Fruit fly (Drosophila melanogaster) whole organism, wandering third instar larva: Measurements from ENCODE around the gene NitFhit.

ENCODE experiments used
- Abd-B ChIP-seq: fragments of >200 bp; optimal IDR thresholded peaks from 2 replicates; lab custom pipeline; 2017; ENCODE audit warnings: missing biosample characterization, missing genetic modification characterization
- CrebA ChIP-seq: fragments of 200-800 bp; sonication (Bioruptor generic); optimal IDR thresholded peaks from 2 replicates; lab custom pipeline; 2016; ENCODE audit warnings: missing biosample characterization, mild to moderate bottlenecking, missing genetic modification characterization, borderline replicate concordance
- Dfd ChIP-seq: fragments of >200 bp; optimal IDR thresholded peaks from 2 replicates; lab custom pipeline; 2017; ENCODE audit warnings: missing biosample characterization, missing genetic modification characterization
- Dif ChIP-seq: fragments of 200-275, 200-300 bp; sonication (Bioruptor generic); optimal IDR thresholded peaks from 2 replicates; lab custom pipeline; 2018; ENCODE audit warnings: missing biosample characterization, missing genetic modification characterization; ENCODE audit not compliant: partially characterized antibody
- GATAd ChIP-seq: sonication (Bioruptor generic); optimal IDR thresholded peaks from 2 replicates; lab custom pipeline; 2016; ENCODE audit warnings: missing biosample characterization, missing genetic modification characterization
- HLH106 ChIP-seq: fragments of 200-800 bp; optimal IDR thresholded peaks from 3 replicates; lab custom pipeline; 2019; ENCODE audit warnings: missing biosample characterization, mild to moderate bottlenecking, missing genetic modification characterization, moderate library complexity
- Hnf4 ChIP-seq: fragments of 200-800 bp; sonication (Bioruptor generic); optimal IDR thresholded peaks from 2 replicates; lab custom pipeline; 2016; ENCODE audit warnings: missing biosample characterization, mild to moderate bottlenecking, missing genetic modification characterization
- Hr78 ChIP-seq: fragments of >200 bp; optimal IDR thresholded peaks from 2 replicates; lab custom pipeline; 2017; ENCODE audit warnings: missing biosample characterization, missing genetic modification characterization
- Hr83 ChIP-seq: fragments of 200-300 bp; sonication (Bioruptor generic); optimal IDR thresholded peaks from 2 replicates; lab custom pipeline; 2016; ENCODE audit warnings: missing biosample characterization, mild to moderate bottlenecking, missing genetic modification characterization, moderate library complexity; ENCODE audit not compliant: poor library complexity, severe bottlenecking
- Jra ChIP-seq: sonication (Bioruptor generic); optimal IDR thresholded peaks from 2 replicates; lab custom pipeline; 2016; ENCODE audit warnings: missing biosample characterization, missing genetic modification characterization
- Mio ChIP-seq: sonication (Bioruptor generic); optimal IDR thresholded peaks from 2 replicates; lab custom pipeline; 2016; ENCODE audit warnings: missing biosample characterization, missing genetic modification characterization
- Myc ChIP-seq: fragments of >200 bp; optimal IDR thresholded peaks from 2 replicates; lab custom pipeline; 2017
- N ChIP-seq: fragments of >200 bp; optimal IDR thresholded peaks from 2 replicates; lab custom pipeline; 2018; ENCODE audit warnings: missing biosample characterization, missing external identifiers, missing genetic modification characterization
- OdsH ChIP-seq: fragments of 200-800 bp; sonication (Bioruptor generic); optimal IDR thresholded peaks from 2 replicates; lab custom pipeline; 2016; ENCODE audit warnings: missing biosample characterization, mild to moderate bottlenecking, missing genetic modification characterization
- Rel ChIP-seq, 2 experiments: fragments of 200-800 bp; sonication (Bioruptor generic) in 1 of 2; optimal IDR thresholded peaks; 2 replicates in 1 of 2; 3 replicates in 1 of 2; lab custom pipeline; 2016 to 2019; ENCODE audit warnings: mild to moderate bottlenecking in 2 of 2, missing biosample characterization in 2 of 2, missing genetic modification characterization in 2 of 2, moderate library complexity in 1 of 2
- Sp1 ChIP-seq: fragments of 200-800 bp; sonication (Bioruptor generic); optimal IDR thresholded peaks from 3 replicates; lab custom pipeline; 2019; ENCODE audit warnings: missing biosample characterization, mild to moderate bottlenecking, missing genetic modification characterization, moderate library complexity
- Vsx2 ChIP-seq: fragments of 200-300, 225-300 bp; sonication (Bioruptor generic); optimal IDR thresholded peaks from 2 replicates; lab custom pipeline; 2018; ENCODE audit warnings: missing biosample characterization, missing genetic modification characterization; ENCODE audit not compliant: partially characterized antibody
- br ChIP-seq: fragments of 200-800 bp; sonication (Bioruptor generic); optimal IDR thresholded peaks from 2 replicates; lab custom pipeline; 2016; ENCODE audit warnings: missing biosample characterization, missing genetic modification characterization
- brk ChIP-seq: fragments of 200-800 bp; sonication (Bioruptor generic); optimal IDR thresholded peaks from 2 replicates; lab custom pipeline; 2016; ENCODE audit warnings: missing biosample characterization, mild to moderate bottlenecking, missing genetic modification characterization
- dl ChIP-seq, 2 experiments: fragments of 175-275, 200-275 bp in 1 of 2; fragments of 200-275 bp in 1 of 2; sonication (Bioruptor generic); optimal IDR thresholded peaks; lab custom pipeline; 2018; ENCODE audit warnings: mild to moderate bottlenecking in 2 of 2, missing biosample characterization in 2 of 2, missing genetic modification characterization in 2 of 2, moderate library complexity in 2 of 2; ENCODE audit not compliant: partially characterized antibody in 2 of 2, insufficient read depth in 1 of 2
- dsf ChIP-seq: sonication (Bioruptor generic); optimal IDR thresholded peaks from 2 replicates; lab custom pipeline; 2016; ENCODE audit warnings: missing biosample characterization, missing genetic modification characterization, borderline replicate concordance
- foxo ChIP-seq, 2 experiments: fragments of 200-800 bp; sonication (Bioruptor generic); optimal IDR thresholded peaks; 2 replicates in 1 of 2; 3 replicates in 1 of 2; lab custom pipeline; 2016 to 2017; ENCODE audit warnings: missing biosample characterization in 2 of 2, missing genetic modification characterization in 2 of 2
- h ChIP-seq: fragments of 200-800 bp; sonication (Bioruptor generic); optimal IDR thresholded peaks from 3 replicates; lab custom pipeline; 2016; ENCODE audit warnings: missing biosample characterization, mild to moderate bottlenecking, missing genetic modification characterization
- jim ChIP-seq: fragments of 175-275, 200-325 bp; sonication (Bioruptor generic); optimal IDR thresholded peaks from 2 replicates; lab custom pipeline; 2016; ENCODE audit warnings: missing biosample characterization, mild to moderate bottlenecking, missing genetic modification characterization
- lola ChIP-seq: fragments of >200 bp; optimal IDR thresholded peaks from 2 replicates; lab custom pipeline; 2017; ENCODE audit warnings: missing biosample characterization, missing genetic modification characterization
- pan ChIP-seq: fragments of >200 bp; optimal IDR thresholded peaks from 2 replicates; lab custom pipeline; 2017
- psq ChIP-seq: fragments of 200-800 bp; sonication (Bioruptor generic); optimal IDR thresholded peaks from 3 replicates; lab custom pipeline; 2017; ENCODE audit warnings: missing biosample characterization, mild to moderate bottlenecking, missing genetic modification characterization, moderate library complexity
- rgr ChIP-seq: fragments of 200-800 bp; sonication (Bioruptor generic); optimal IDR thresholded peaks from 3 replicates; lab custom pipeline; 2016; ENCODE audit warnings: missing biosample characterization, mild to moderate bottlenecking, missing genetic modification characterization
- tai ChIP-seq: sonication (Bioruptor generic); optimal IDR thresholded peaks from 2 replicates; lab custom pipeline; 2016; ENCODE audit warnings: missing biosample characterization, missing genetic modification characterization
- usp ChIP-seq: fragments of >200 bp; optimal IDR thresholded peaks from 2 replicates; lab custom pipeline; 2017; ENCODE audit warnings: missing biosample characterization, missing genetic modification characterization

Gene NitFhit

DNA sequence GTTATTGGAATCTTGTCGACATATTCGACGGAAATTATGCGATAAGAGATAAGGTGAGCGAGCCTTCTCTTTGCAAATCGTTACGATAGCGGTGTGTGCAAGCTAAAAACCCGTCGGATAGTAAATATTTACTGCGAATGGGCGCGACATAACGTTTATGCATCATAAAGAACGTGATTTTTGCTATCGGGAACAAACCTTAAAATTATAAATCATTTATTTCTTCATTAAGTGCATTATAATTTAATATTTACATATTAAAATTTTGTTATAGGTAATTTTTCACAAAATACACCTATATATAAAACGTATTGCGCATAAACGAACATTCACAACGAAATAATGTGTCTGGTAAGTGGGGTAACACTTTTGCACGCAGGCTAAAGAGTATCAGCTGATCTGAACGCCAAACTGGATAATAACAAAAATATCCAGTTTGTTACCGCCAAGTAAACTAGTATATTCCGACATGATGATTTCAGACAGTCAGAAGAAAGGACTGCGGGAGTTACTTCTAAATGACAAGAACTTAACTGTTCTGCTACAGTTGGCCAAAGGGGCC, 2.3 kb downstream of the NitFhit start, which contains the start of the genes Gk1 and CG13876 (continued):
- TF ChIP-seq foxo (GFP tag; optimal IDR thresholded peaks at IDR 0.05; lab: Kevin White, UChicago) (peak in 1 of 2 experiments; percentile 97), Hr83 (peak; percentile 21), Mio (GFP tag; lab: Kevin White, UChicago) (no peak), rgr (GFP tag; lab: Kevin White, UChicago) (peak; percentile 97), GATAd (GFP tag; lab: Kevin White, UChicago) (no peak), tai (GFP tag; lab: Kevin White, UChicago) (no peak), Abd-B (GFP tag; lab: Kevin White, UChicago) (no peak), HLH106 (tag; lab: Kevin White, UChicago) (peak; percentile 98), OdsH (GFP tag; lab: Kevin White, UChicago) (peak; percentile 96)

DNA sequence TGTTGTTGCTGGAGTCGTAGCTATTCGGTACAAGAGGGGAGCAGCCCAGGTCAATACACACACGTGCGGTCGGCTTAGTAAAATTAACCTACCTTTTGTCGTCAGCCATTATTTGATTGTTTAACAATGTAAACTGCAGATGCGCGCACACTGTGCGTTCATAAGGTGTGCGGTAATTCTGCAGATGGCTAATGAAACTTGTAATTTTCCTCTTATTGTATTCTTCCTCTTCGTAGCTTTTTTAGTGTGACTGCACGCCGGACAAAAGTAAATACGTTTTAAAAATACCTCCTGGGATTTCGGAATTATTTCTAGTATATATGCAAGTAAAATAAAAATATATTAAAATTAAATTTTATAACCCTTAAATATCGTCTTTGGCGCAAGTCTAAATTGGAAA, 7.7 kb downstream of the NitFhit start, which contains the start of gene Prp4k:
TSS of gene Prp4k (minus strand) at position 258 of the 400 bp plus-strand sequence.
- peak; percentile 21 for TF ChIP-seq psq (GFP tag; lab: Kevin White, UChicago)
- no peak for TF ChIP-seq Rel (GFP tag; optimal IDR thresholded peaks at IDR 0.05; lab: Kevin White, UChicago)
- TF ChIP-seq Rel (tag; optimal IDR thresholded peaks at IDR 0.05; lab: Kevin White, UChicago), result peak; percentile 30
- TF ChIP-seq Hr78 (GFP tag; lab: Kevin White, UChicago), result no peak
- no peak for TF ChIP-seq Dfd (GFP tag; lab: Kevin White, UChicago)
- no peak for TF ChIP-seq Abd-B (GFP tag; lab: Kevin White, UChicago)
- TF ChIP-seq Jra (GFP tag; lab: Kevin White, UChicago), result no peak
- TF ChIP-seq br (GFP tag; lab: Kevin White, UChicago), result no peak
- TF ChIP-seq, all 38 proteins: peak for 2

dm6 chr3L:212520-212919, 9.0 kb downstream of the NitFhit start, which contains the start of the genes thoc7 and Dis3l2:
thoc7 (minus strand) TSS chr3L:212687.
Dis3l2 (plus strand) TSS chr3L:212709.
- no peak for TF ChIP-seq dsf (GFP tag; lab: Kevin White, UChicago)
- TF ChIP-seq HLH106 (tag; lab: Kevin White, UChicago), result no peak
- no peak for TF ChIP-seq jim
- TF ChIP-seq Myc, result no peak
- no peak for TF ChIP-seq h (GFP tag; lab: Kevin White, UChicago)
- TF ChIP-seq GATAd (GFP tag; lab: Kevin White, UChicago), result no peak
- TF ChIP-seq usp (GFP tag; lab: Kevin White, UChicago), result no peak
- TF ChIP-seq Mio (GFP tag; lab: Kevin White, UChicago), result no peak
- no peak for TF ChIP-seq rgr (GFP tag; lab: Kevin White, UChicago)
- TF ChIP-seq CrebA (GFP tag; lab: Kevin White, UChicago), result no peak
- no peak for TF ChIP-seq Vsx2 (GFP tag; lab: Kevin White, UChicago)
- no peak for TF ChIP-seq Hnf4 (GFP tag; lab: Kevin White, UChicago)

DNA sequence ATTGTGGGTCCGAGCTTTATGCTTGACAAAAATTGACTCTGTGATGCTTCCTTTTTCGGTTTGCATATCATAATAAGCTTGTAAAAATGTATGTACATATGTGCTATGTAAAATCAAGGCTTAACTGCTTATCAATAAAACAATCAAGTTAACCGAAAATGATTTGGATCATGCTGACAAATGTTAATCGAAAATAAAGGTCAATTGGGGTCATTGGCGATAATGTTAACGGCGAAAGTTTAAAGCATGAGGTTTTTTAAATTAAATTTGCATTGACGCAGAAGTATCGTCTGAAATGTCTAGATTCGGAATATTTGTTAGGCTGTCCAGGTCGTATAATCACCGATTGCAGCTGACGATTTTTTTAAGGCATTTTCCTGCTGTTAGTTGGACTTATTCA, 12.8 kb downstream of the NitFhit start, which contains the start of gene Kaz1-ORFB:
TSS of gene Kaz1-ORFB (plus strand) at position 301 of the 400 bp plus-strand sequence.
- TF ChIP-seq Abd-B (GFP tag; lab: Kevin White, UChicago), result no peak
- no peak for TF ChIP-seq Hr83
- TF ChIP-seq Hr78 (GFP tag; lab: Kevin White, UChicago), result no peak
- TF ChIP-seq h (GFP tag; lab: Kevin White, UChicago), result no peak
- no peak for TF ChIP-seq Sp1 (GFP tag; lab: Kevin White, UChicago)
- no peak for TF ChIP-seq jim
- TF ChIP-seq brk, result no peak
- no peak for TF ChIP-seq N (GFP tag; lab: Kevin White, UChicago)
- no peak for TF ChIP-seq GATAd (GFP tag; lab: Kevin White, UChicago)
- no peak for TF ChIP-seq Vsx2 (GFP tag; lab: Kevin White, UChicago)
- TF ChIP-seq OdsH (GFP tag; lab: Kevin White, UChicago), result no peak
- no peak for TF ChIP-seq Dif (GFP tag; lab: Kevin White, UChicago)
- no peak for TF ChIP-seq dl (GFP tag; optimal IDR thresholded peaks at IDR 0.05; lab: Kevin White, UChicago; ENCODE audit: insufficient read depth in 1 of 2, partially characterized antibody in 2 of 2)
- no peak for TF ChIP-seq pan (lab: Kevin White, UChicago)
- TF ChIP-seq lola (GFP tag; lab: Kevin White, UChicago), result no peak
